Worm (Caenorhabditis elegans) whole organism, midembryonic: ENCODE results near the gene W06B4.2.

ENCODE experiments used
- T22C8.4 ChIP-seq: fragments of 200-800 bp; sonication (Bioruptor generic); IDR thresholded peaks from 2 replicates; pipeline ENCODE4 v1.3.6; 2022; ENCODE audit warnings: missing genetic modification characterization, missing compliant biosample characterization
- cog-1 ChIP-seq: sonication (generic microtip); optimal IDR thresholded peaks from 2 replicates; lab custom pipeline; 2016; ENCODE audit warnings: missing genetic modification characterization, missing compliant biosample characterization
- flt-1 ChIP-seq: fragments of 200-800 bp; sonication (Bioruptor generic); IDR thresholded peaks from 2 replicates; pipeline ENCODE4 v1.3.6; 2022; ENCODE audit warnings: missing genetic modification characterization, missing compliant biosample characterization
- klf-2 ChIP-seq: fragments of 200-800 bp; sonication (Bioruptor generic); conservative IDR thresholded peaks from 2 replicates; pipeline ENCODE4 v1.3.6; 2022; ENCODE audit warnings: missing genetic modification reagents, missing genetic modification characterization, missing compliant biosample characterization
- med-1 ChIP-seq: sonication (generic microtip); optimal IDR thresholded peaks from 2 replicates; lab custom pipeline; 2017; ENCODE audit warnings: missing genetic modification characterization, mild to moderate bottlenecking, missing compliant biosample characterization, antibody characterized with exemption, missing genetic modification reagents; ENCODE audit not compliant: insufficient read depth
- ref-1 ChIP-seq: fragments of 200-800 bp; sonication (Bioruptor generic); conservative IDR thresholded peaks from 2 replicates; pipeline ENCODE4 v1.3.6; 2022; ENCODE audit warnings: missing genetic modification reagents, missing genetic modification characterization, missing compliant biosample characterization
- tab-1 ChIP-seq: fragments of 200-800 bp; sonication (Bioruptor generic); IDR thresholded peaks from 2 replicates; pipeline ENCODE4 v1.3.6; 2022; ENCODE audit warnings: missing genetic modification characterization, missing compliant biosample characterization
- ztf-23 ChIP-seq: fragments of 200-800 bp; sonication (Bioruptor generic); IDR thresholded peaks from 2 replicates; pipeline ENCODE4 v1.3.6; 2022; ENCODE audit warnings: missing genetic modification reagents, missing genetic modification characterization, missing compliant biosample characterization
- ztf-29 ChIP-seq: fragments of 200-800 bp; sonication (Bioruptor generic); IDR thresholded peaks from 2 replicates; pipeline ENCODE4 v1.3.6; 2022; ENCODE audit warnings: missing genetic modification reagents, missing genetic modification characterization, missing compliant biosample characterization

Gene W06B4.2

ce11 chrII:4467869-4468268 is at the start of gene W06B4.2:
W06B4.2 (plus strand) TSS chrII:4468169.
- no peak for TF ChIP-seq klf-2 (GFP tag; lab: Robert Waterston, UW)
- no peak for TF ChIP-seq tab-1 (GFP tag; lab: Robert Waterston, UW)

- TF ChIP-seq tab-1 (GFP tag; lab: Robert Waterston, UW), result no peak
- TF ChIP-seq med-1 (GFP tag; lab: Kevin White, UChicago), result no peak
- TF ChIP-seq cog-1, result no peak
- no peak for TF ChIP-seq ztf-23 (GFP tag; lab: Robert Waterston, UW)
- no peak for TF ChIP-seq klf-2 (GFP tag; lab: Robert Waterston, UW)
- no peak for TF ChIP-seq ref-1
- TF ChIP-seq T22C8.4, result no peak
- TF ChIP-seq ztf-29 (GFP tag; lab: Robert Waterston, UW), result no peak
- no peak for TF ChIP-seq flt-1 (GFP tag; lab: Robert Waterston, UW)
Measured at ce11 chrII:4419956-4420355, 48.0 kb upstream of the W06B4.2 start, which contains the start of gene bpnt-1. bpnt-1 (plus strand) TSS chrII:4420256.

- TF ChIP-seq tab-1 (GFP tag; lab: Robert Waterston, UW), result no peak
- TF ChIP-seq klf-2 (GFP tag; lab: Robert Waterston, UW), result no peak
- no peak for TF ChIP-seq flt-1 (GFP tag; lab: Robert Waterston, UW)
- no peak for TF ChIP-seq med-1 (GFP tag; lab: Kevin White, UChicago)
- TF ChIP-seq T22C8.4, result no peak
- TF ChIP-seq ztf-23 (GFP tag; lab: Robert Waterston, UW), result no peak
Measured at ce11 chrII:4424807-4425206, 43.2 kb upstream of the W06B4.2 start, which contains the start of the genes dcaf-13 and toe-1. dcaf-13 (minus strand) TSS chrII:4424902. toe-1 (plus strand) TSS chrII:4425167.

ce11 chrII:4428121-4428520 is 39.8 kb upstream of the W06B4.2 start:
- TF ChIP-seq ztf-23 (GFP tag; lab: Robert Waterston, UW) (no peak), T22C8.4 (no peak), klf-2 (GFP tag; lab: Robert Waterston, UW) (no peak), med-1 (GFP tag; lab: Kevin White, UChicago) (no peak), ztf-29 (GFP tag; lab: Robert Waterston, UW) (no peak), ref-1 (no peak), flt-1 (GFP tag; lab: Robert Waterston, UW) (no peak), cog-1 (no peak), tab-1 (GFP tag; lab: Robert Waterston, UW) (no peak)

DNA sequence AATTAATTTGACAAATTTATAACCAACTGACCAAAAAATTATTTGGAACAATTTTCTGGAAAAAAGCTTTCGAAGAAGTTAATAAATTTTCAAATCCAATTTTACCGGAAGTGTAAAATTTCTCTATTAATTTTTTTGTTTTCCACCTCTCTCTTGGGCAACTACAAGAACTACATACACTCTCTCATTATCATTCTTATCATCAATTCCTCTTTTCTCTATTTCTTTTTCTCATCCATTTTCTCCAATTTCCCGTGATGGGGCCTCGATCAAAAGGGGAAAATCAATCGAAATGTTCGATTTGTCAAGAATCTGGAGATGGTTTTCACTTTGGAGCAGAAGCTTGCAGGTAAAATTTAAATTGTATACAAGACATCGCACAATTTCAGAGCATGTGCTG is 34.8 kb upstream of the W06B4.2 start, which contains the start of gene nhr-109:
Gene nhr-109, plus strand, starts transcription at position 222 of the 400 bp plus-strand sequence.
- TF ChIP-seq ztf-29 (GFP tag; lab: Robert Waterston, UW) (no peak), med-1 (GFP tag; lab: Kevin White, UChicago) (no peak), T22C8.4 (no peak), klf-2 (GFP tag; lab: Robert Waterston, UW) (no peak)

DNA sequence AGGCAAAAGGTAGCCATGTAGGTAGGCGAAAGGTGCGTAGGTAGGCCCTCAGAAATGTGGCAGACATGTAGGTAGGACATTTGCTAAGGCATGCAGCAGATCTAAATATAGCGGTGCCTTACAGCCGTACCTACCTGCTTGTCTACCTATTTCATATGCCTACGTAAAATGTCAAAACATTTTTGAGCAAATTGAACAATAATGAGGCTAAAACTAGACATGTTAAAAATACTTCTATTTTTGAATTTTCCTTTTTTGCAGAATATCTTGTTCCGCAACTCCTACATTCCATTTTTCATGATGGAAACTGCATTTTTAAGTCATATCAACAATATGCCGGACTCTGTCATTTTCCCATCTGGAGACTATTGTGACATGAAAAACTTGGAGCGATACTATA is 33.7 kb upstream of the W06B4.2 start:
- TF ChIP-seq T22C8.4, result no peak
- no peak for TF ChIP-seq ztf-23 (GFP tag; lab: Robert Waterston, UW)
- TF ChIP-seq med-1 (GFP tag; lab: Kevin White, UChicago), result no peak
- no peak for TF ChIP-seq ztf-29 (GFP tag; lab: Robert Waterston, UW)
- no peak for TF ChIP-seq cog-1
- no peak for TF ChIP-seq ref-1
- TF ChIP-seq klf-2 (GFP tag; lab: Robert Waterston, UW), result no peak
- TF ChIP-seq tab-1 (GFP tag; lab: Robert Waterston, UW), result no peak
- no peak for TF ChIP-seq flt-1 (GFP tag; lab: Robert Waterston, UW)

DNA sequence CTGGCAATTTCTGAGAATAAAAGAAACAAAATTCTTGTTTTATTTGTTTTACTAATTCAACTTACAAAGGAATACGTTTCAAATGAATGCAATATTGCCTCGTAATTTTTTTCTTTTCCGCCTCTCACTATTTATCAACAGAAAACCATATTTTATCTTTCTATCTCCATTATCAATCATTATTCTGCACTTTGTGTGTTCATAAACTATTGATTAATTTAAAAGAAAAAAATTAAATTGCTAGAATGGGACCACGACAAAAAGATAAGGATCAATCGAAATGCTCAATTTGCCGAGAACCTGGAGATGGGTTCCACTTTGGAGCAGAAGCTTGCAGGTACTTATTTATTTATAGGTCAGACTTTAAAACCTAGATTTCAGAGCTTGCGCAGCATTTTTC is 32.8 kb upstream of the W06B4.2 start, which contains the start of gene nhr-273:
Gene nhr-273, plus strand, starts transcription at position 167 of the 400 bp plus-strand sequence.
- TF ChIP-seq tab-1 (GFP tag; lab: Robert Waterston, UW) (no peak), ztf-23 (GFP tag; lab: Robert Waterston, UW) (no peak), flt-1 (GFP tag; lab: Robert Waterston, UW) (no peak), klf-2 (GFP tag; lab: Robert Waterston, UW) (no peak), med-1 (GFP tag; lab: Kevin White, UChicago) (no peak), T22C8.4 (no peak), cog-1 (no peak), ztf-29 (GFP tag; lab: Robert Waterston, UW) (no peak), ref-1 (no peak)

DNA sequence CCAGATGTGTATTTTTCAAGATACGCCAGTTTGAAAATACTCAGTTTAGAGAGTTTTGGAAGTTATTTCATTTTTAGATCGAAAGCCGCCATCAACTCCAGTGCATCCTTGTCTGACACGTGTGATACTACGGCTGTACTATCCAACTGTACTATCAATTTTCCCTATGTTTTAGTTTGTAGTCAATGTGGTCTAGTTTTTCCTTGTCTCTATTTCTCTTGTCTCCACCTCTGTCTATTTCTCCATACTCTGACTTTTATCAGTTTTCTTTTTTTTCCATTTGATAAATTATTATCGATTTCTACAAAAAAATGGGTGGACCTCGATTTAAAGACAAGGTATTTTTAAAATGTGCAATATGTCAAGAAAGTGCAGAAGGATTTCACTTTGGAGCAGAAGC is 29.4 kb upstream of the W06B4.2 start, which contains the start of gene nhr-16:
Gene nhr-16, plus strand, starts transcription at position 205 of the 400 bp plus-strand sequence.
- TF ChIP-seq med-1 (GFP tag; lab: Kevin White, UChicago) (no peak), tab-1 (GFP tag; lab: Robert Waterston, UW) (no peak), ztf-29 (GFP tag; lab: Robert Waterston, UW) (no peak), flt-1 (GFP tag; lab: Robert Waterston, UW) (no peak)

DNA sequence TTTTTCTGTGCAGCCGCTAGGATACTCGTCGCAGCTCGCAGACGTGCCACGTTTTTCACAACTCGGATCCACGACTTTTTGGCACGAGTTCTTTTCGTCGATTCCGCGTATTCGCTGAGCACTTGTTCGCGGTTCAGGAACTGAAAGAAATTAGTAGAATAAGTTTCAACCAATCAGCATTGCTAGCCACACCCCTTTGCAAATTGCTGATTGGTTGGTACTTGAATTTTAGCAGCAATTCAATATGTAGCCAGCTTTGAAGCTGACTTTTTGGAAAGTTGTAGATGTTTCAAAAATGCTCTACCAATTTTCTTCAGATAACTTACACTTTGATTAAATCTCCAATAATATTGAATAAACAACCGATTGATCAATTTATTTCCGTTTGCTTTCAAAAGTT is 26.7 kb upstream of the W06B4.2 start:
- TF ChIP-seq ztf-23 (GFP tag; lab: Robert Waterston, UW) (no peak), flt-1 (GFP tag; lab: Robert Waterston, UW) (no peak), med-1 (GFP tag; lab: Kevin White, UChicago) (no peak), klf-2 (GFP tag; lab: Robert Waterston, UW) (no peak), T22C8.4 (no peak), tab-1 (GFP tag; lab: Robert Waterston, UW) (no peak), ref-1 (no peak), ztf-29 (GFP tag; lab: Robert Waterston, UW) (no peak), cog-1 (no peak)

ce11 chrII:4444811-4445210 is 23.2 kb upstream of the W06B4.2 start:
- TF ChIP-seq T22C8.4 (no peak), ztf-29 (GFP tag; lab: Robert Waterston, UW) (no peak), med-1 (GFP tag; lab: Kevin White, UChicago) (no peak), cog-1 (no peak), flt-1 (GFP tag; lab: Robert Waterston, UW) (no peak), klf-2 (GFP tag; lab: Robert Waterston, UW) (no peak), tab-1 (GFP tag; lab: Robert Waterston, UW) (no peak)
